Worm (Caenorhabditis elegans) whole organism, L4 larva: Measurements from ENCODE around the gene dnj-19.

Experiments
- F37D6.2 ChIP-seq: sonication (generic microtip); optimal IDR thresholded peaks from 2 replicates; lab custom pipeline; 2016; ENCODE audit warnings: mild to moderate bottlenecking, missing genetic modification characterization, missing compliant biosample characterization
- F44E2.7 ChIP-seq: fragments of 200-800 bp; sonication (Bioruptor generic); IDR thresholded peaks from 2 replicates; pipeline ENCODE4 v2.1.2; 2022; ENCODE audit warnings: missing genetic modification characterization, missing compliant biosample characterization
- Y48G9A.11 ChIP-seq: fragments of 200-800 bp; sonication (Bioruptor generic); IDR thresholded peaks from 2 replicates; pipeline ENCODE4 v1.3.6; 2022; ENCODE audit warnings: missing genetic modification reagents, missing genetic modification characterization, missing compliant biosample characterization
- ZK337.2 ChIP-seq: fragments of 200-800 bp; sonication (Bioruptor generic); IDR thresholded peaks from 2 replicates; pipeline ENCODE4 v1.3.6; 2022; ENCODE audit warnings: missing genetic modification reagents, missing genetic modification characterization, missing compliant biosample characterization
- aha-1 ChIP-seq: fragments of 150-350 bp; peaks from one replicate; lab custom pipeline; 2014; ENCODE audit warnings: missing biosample characterization, missing genetic modification characterization
- arid-1 ChIP-seq: fragments of 200-800 bp; sonication (Bioruptor generic); conservative IDR thresholded peaks from 2 replicates; pipeline ENCODE4 v1.3.6; 2022; ENCODE audit warnings: missing genetic modification reagents, missing genetic modification characterization, missing compliant biosample characterization
- ceh-20 ChIP-seq: fragments of 200-800 bp; sonication (Bioruptor generic); IDR thresholded peaks from 2 replicates; pipeline ENCODE4 v1.3.6; 2022; ENCODE audit warnings: missing genetic modification reagents, missing genetic modification characterization, missing compliant biosample characterization
- daf-16 ChIP-seq, 3 experiments: sonication (generic microtip); optimal IDR thresholded peaks; 2 replicates each; lab custom pipeline; 2016 to 2017; ENCODE audit warnings: missing genetic modification characterization in 3 of 3, missing genetic modification reagents in 3 of 3, mild to moderate bottlenecking in 2 of 3, missing compliant biosample characterization in 2 of 3, missing biosample characterization in 1 of 3, moderate library complexity in 1 of 3
- daf-19 ChIP-seq: fragments of 200-800 bp; sonication (Bioruptor generic); conservative IDR thresholded peaks from 2 replicates; pipeline ENCODE4 v1.3.6; 2022; ENCODE audit warnings: missing genetic modification characterization, missing compliant biosample characterization
- daf-8 ChIP-seq: fragments of 200-800 bp; sonication (Bioruptor generic); IDR thresholded peaks from 2 replicates; pipeline ENCODE4 v1.3.6; 2022; ENCODE audit warnings: missing genetic modification characterization, missing compliant biosample characterization
- dmd-6 ChIP-seq: fragments of 200-800 bp; sonication (Bioruptor generic); IDR thresholded peaks from 2 replicates; pipeline ENCODE4 v1.3.6; 2022; ENCODE audit warnings: missing genetic modification reagents, missing genetic modification characterization, missing compliant biosample characterization
- dpl-1 ChIP-seq: fragments of 150-350 bp; optimal IDR thresholded peaks from 2 replicates; lab custom pipeline; 2014; ENCODE audit warnings: missing biosample characterization, missing genetic modification reagents, missing genetic modification characterization
- dve-1 ChIP-seq: sonication (generic microtip); optimal IDR thresholded peaks from 2 replicates; lab custom pipeline; 2017; ENCODE audit warnings: antibody characterized with exemption, mild to moderate bottlenecking, missing genetic modification characterization, missing compliant biosample characterization; ENCODE audit not compliant: insufficient read depth
- gei-8 ChIP-seq: fragments of 200-800 bp; sonication (Bioruptor generic); optimal IDR thresholded peaks from 2 replicates; lab custom pipeline; 2018; ENCODE audit warnings: mild to moderate bottlenecking, missing genetic modification characterization, missing compliant biosample characterization
- lim-7 ChIP-seq: fragments of 200-800 bp; sonication (Bioruptor generic); IDR thresholded peaks from 2 replicates; pipeline ENCODE4 v1.3.6; 2022; ENCODE audit warnings: missing genetic modification characterization, missing compliant biosample characterization
- lin-38 ChIP-seq: fragments of 200-800 bp; sonication (Bioruptor generic); IDR thresholded peaks from 2 replicates; pipeline ENCODE4 v1.3.6; 2022; ENCODE audit warnings: missing genetic modification reagents, missing genetic modification characterization, missing compliant biosample characterization
- madf-9 ChIP-seq: fragments of 200-800 bp; sonication (Bioruptor generic); conservative IDR thresholded peaks from 2 replicates; pipeline ENCODE4 v1.3.6; 2022; ENCODE audit warnings: missing genetic modification reagents, missing genetic modification characterization, missing compliant biosample characterization
- mdt-29 ChIP-seq: fragments of 200-800 bp; sonication (Bioruptor generic); IDR thresholded peaks from 2 replicates; pipeline ENCODE4 v1.3.6; 2022; ENCODE audit warnings: missing genetic modification reagents, missing genetic modification characterization, missing compliant biosample characterization
- mes-2 ChIP-seq: sonication (generic microtip); optimal IDR thresholded peaks from 2 replicates; lab custom pipeline; 2016; ENCODE audit warnings: missing genotype, mild to moderate bottlenecking, missing genetic modification characterization, missing compliant biosample characterization; ENCODE audit not compliant: poor library complexity, severe bottlenecking
- mxl-3 ChIP-seq: fragments of 200-800 bp; sonication (Bioruptor generic); optimal IDR thresholded peaks from 2 replicates; lab custom pipeline; 2018; ENCODE audit warnings: mild to moderate bottlenecking, missing genetic modification characterization, missing compliant biosample characterization
- nhr-41 ChIP-seq: fragments of 200-800 bp; sonication (Bioruptor generic); IDR thresholded peaks from 2 replicates; pipeline ENCODE4 v1.3.6; 2022; ENCODE audit warnings: missing genetic modification reagents, missing genetic modification characterization, missing compliant biosample characterization
- pha-4 ChIP-seq, 2 experiments: fragments of 150-350 bp in 1 of 2; fragments of 200-800 bp in 1 of 2; sonication (Bioruptor generic) in 1 of 2; IDR thresholded peaks in 1 of 2; optimal IDR thresholded peaks in 1 of 2; 2 replicates each; pipeline versions ENCODE4 v1.3.6 to Lab custom; 2014 to 2022; ENCODE audit warnings: missing genetic modification characterization in 2 of 2, missing genetic modification reagents in 2 of 2, missing biosample characterization in 1 of 2, missing compliant biosample characterization in 1 of 2
- sdz-12 ChIP-seq: fragments of 200-800 bp; sonication (Bioruptor generic); optimal IDR thresholded peaks from 2 replicates; lab custom pipeline; 2018; ENCODE audit warnings: mild to moderate bottlenecking, missing genetic modification characterization, missing compliant biosample characterization
- set-16 ChIP-seq: fragments of 200-800 bp; sonication (Bioruptor generic); IDR thresholded peaks from 2 replicates; pipeline ENCODE4 v1.3.6; 2022; ENCODE audit warnings: missing genetic modification reagents, missing genetic modification characterization, missing compliant biosample characterization
- skn-1 ChIP-seq: fragments of 150-350 bp; optimal IDR thresholded peaks from 2 replicates; lab custom pipeline; 2014; ENCODE audit warnings: missing biosample characterization, missing genetic modification characterization
- spr-1 ChIP-seq: sonication (generic microtip); optimal IDR thresholded peaks from 2 replicates; lab custom pipeline; 2016; ENCODE audit warnings: mild to moderate bottlenecking, missing genetic modification characterization, missing compliant biosample characterization
- unc-39 ChIP-seq: sonication (generic microtip); optimal IDR thresholded peaks from 2 replicates; lab custom pipeline; 2017; ENCODE audit warnings: missing biosample characterization, missing genetic modification characterization
- unc-62 ChIP-seq, 3 experiments: fragments of 150-350 bp in 1 of 3; sonication (generic microtip); optimal IDR thresholded peaks in 2 of 3; peaks in 1 of 3; 1 replicate in 1 of 3; 2 replicates in 2 of 3; lab custom pipeline; 2014 to 2017; ENCODE audit warnings: missing biosample characterization in 3 of 3, missing genetic modification characterization in 3 of 3, missing genetic modification reagents in 3 of 3, missing genotype in 1 of 3
- zag-1 ChIP-seq: fragments of 150-350 bp; optimal IDR thresholded peaks from 2 replicates; lab custom pipeline; 2014; ENCODE audit warnings: missing biosample characterization, missing genetic modification characterization
- zfp-2 ChIP-seq: sonication (generic microtip); optimal IDR thresholded peaks from 2 replicates; lab custom pipeline; 2016; ENCODE audit warnings: mild to moderate bottlenecking, missing genetic modification characterization, missing compliant biosample characterization
- zip-11 ChIP-seq: fragments of 200-800 bp; sonication (Bioruptor generic); IDR thresholded peaks from 2 replicates; pipeline ENCODE4 v1.3.6; 2022; ENCODE audit warnings: missing genetic modification characterization, missing compliant biosample characterization

Gene dnj-19

DNA sequence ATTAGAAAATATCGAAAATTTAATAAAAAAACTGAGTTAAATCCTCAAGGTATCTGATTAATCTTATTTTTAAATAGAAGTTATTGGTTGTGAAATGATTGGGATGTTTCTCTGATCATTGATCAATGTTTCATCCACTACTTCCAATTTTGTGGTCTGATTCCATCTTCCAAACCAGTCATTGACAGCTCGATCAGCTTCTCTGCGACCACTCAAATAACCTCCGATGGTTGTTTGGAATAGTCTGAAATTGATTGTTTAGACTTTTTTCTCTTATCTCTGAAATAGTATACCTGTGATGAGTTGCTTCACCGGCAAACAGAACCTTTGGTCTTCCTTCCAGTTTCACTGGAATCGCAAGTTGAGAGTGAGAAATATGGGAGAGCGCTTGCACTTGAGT, 5.3 kb upstream of the dnj-19 start:
- no peak for TF ChIP-seq ZK337.2 (GFP tag; lab: Robert Waterston, UW)
- peak; percentile 59 for TF ChIP-seq dmd-6
- no peak for TF ChIP-seq daf-8 (GFP tag; lab: Robert Waterston, UW)
- TF ChIP-seq daf-16 (GFP tag; optimal IDR thresholded peaks at IDR 0.05; lab: Kevin White, UChicago): no peak
- peak; percentile 23 for TF ChIP-seq daf-16 (tag; optimal IDR thresholded peaks at IDR 0.05; lab: Kevin White, UChicago)
- TF ChIP-seq F37D6.2 (tag; lab: Kevin White, UChicago): no peak
- TF ChIP-seq dve-1: peak; percentile 16
- TF ChIP-seq unc-62 (GFP tag; optimal IDR thresholded peaks at IDR 0.05 in 1 of 2; lab: Kevin White, UChicago): peak in 1 of 2 experiments; percentile 94
- TF ChIP-seq unc-62 (tag; optimal IDR thresholded peaks at IDR 0.05; lab: Kevin White, UChicago): no peak
- peak; percentile 34 for TF ChIP-seq lin-38
- TF ChIP-seq zag-1 (tag; lab: Kevin White, UChicago): no peak

DNA sequence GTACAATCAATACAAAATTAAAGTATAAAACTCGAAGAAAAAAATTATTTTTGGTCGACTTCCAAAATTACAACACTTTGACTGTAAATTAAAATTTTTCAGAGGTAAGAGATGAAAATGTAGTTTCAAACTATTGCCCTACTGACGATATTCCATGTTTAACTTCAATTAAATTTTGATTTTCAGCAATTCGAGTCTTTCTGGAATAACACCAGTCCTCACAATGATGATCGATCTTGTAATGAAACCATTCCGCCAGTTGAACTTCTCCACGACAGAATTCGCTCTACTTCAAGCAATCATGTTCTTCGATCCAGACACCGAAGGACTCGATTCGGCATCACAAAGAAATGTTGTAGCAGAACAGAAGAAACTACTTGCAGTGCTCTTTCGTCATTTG, 4.5 kb upstream of the dnj-19 start:
- TF ChIP-seq lim-7 (GFP tag; lab: Robert Waterston, UW) (no peak), unc-62 (GFP tag; optimal IDR thresholded peaks at IDR 0.05 in 1 of 2; lab: Kevin White, UChicago) (peak in 1 of 2 experiments; percentile 94), unc-62 (tag; optimal IDR thresholded peaks at IDR 0.05; lab: Kevin White, UChicago) (no peak)

DNA sequence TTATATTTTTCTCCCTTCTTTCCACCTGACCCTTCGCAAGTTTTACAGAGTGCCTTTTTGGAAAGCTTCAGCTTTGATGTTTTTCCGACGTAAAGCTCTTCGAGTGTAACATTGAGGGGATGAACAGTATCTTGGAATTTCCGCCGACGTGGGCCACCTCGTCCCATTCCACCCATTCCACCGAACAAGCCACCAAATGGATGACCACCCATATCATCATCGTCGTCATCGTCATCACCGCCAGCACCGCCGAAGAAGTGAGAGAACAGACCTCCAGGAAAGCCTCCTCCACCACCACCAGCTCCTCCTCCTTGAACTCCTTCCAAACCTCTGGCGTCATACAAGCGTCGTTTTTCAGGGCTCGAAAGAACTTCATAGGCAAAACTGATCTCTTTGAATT, 362 bp downstream of the dnj-19 start:
- TF ChIP-seq unc-39: no peak
- TF ChIP-seq set-16 (GFP tag; lab: Robert Waterston, UW): peak; percentile 58
- no peak for TF ChIP-seq zfp-2 (tag; lab: Kevin White, UChicago)
- 0 out of 2 replicates have a peak, but pooled peaks have one; percentile 9 for TF ChIP-seq F44E2.7 (GFP tag; lab: Robert Waterston, UW)
- TF ChIP-seq aha-1: peak; percentile 16

DNA sequence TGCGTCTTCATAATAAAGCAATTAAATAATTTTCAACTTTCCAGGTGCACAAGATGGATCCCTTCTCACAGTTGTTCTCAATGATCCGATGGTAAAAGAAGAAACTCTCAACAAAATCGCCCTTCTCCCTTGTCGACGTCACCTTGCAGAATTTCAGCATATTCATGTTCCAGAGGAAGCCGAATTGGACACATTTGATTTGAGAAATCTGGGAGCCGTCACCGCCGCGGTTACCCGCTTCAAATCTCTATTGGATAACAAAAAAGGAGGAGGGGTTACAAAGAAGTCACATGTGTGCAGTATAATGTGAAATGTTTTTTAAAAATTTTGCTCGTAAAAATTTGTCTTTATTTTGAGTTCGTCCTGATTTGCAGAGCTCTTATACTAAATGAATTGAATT, 2.0 kb downstream of the dnj-19 start:
- no peak; the same call in 1 of the 2 replicates for TF ChIP-seq arid-1 (GFP tag; lab: Robert Waterston, UW)
- peak; percentile 52; the same call in 1 of the 2 replicates for TF ChIP-seq Y48G9A.11 (GFP tag; lab: Robert Waterston, UW)
- peak in 1 of 2 experiments; percentile 46 for TF ChIP-seq daf-16 (GFP tag; optimal IDR thresholded peaks at IDR 0.05; lab: Kevin White, UChicago)
- TF ChIP-seq daf-16 (tag; optimal IDR thresholded peaks at IDR 0.05; lab: Kevin White, UChicago): no peak
- 0 out of 2 replicates have a peak, but pooled peaks have one; percentile 46 for TF ChIP-seq mdt-29 (GFP tag; lab: Robert Waterston, UW)

DNA sequence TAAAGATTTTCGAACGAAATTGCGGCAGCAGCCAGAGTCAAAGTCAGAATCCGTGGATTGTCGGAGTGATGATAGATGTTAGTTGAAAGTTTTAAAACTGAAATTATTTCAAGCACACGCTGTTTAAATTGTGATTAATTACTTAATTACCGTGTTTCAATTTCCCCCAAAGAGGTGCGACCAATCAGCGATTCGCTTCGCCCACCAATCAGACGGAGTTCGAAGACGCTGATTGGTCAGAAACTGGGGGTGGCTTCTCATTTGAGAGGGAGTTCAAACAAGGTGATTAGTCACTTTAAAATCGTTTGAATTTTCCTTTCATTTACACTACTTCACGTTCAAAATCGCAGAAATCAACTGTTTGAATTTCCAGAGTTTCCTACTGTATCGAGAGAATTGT, 5.2 kb downstream of the dnj-19 start:
- TF ChIP-seq dpl-1 (GFP tag; lab: Kevin White, UChicago) (no peak), madf-9 (GFP tag; lab: Robert Waterston, UW) (no peak), nhr-41 (GFP tag; lab: Robert Waterston, UW) (no peak), daf-19 (GFP tag; lab: Robert Waterston, UW) (no peak), sdz-12 (GFP tag; lab: Kevin White, UChicago) (no peak), pha-4 (GFP tag; IDR thresholded peaks at IDR 0.05; lab: Robert Waterston, UW) (no peak), pha-4 (tag; optimal IDR thresholded peaks at IDR 0.05; lab: Kevin White, UChicago) (no peak), mxl-3 (GFP tag; lab: Kevin White, UChicago) (no peak), set-16 (GFP tag; lab: Robert Waterston, UW) (no peak), daf-8 (GFP tag; lab: Robert Waterston, UW) (no peak), skn-1 (tag; lab: Kevin White, UChicago) (no peak), spr-1 (tag; lab: Kevin White, UChicago) (no peak), mes-2 (tag; lab: Kevin White, UChicago) (no peak), ceh-20 (GFP tag; lab: Robert Waterston, UW) (no peak), zip-11 (no peak), gei-8 (GFP tag; lab: Kevin White, UChicago) (no peak)
